Fruit fly (Drosophila melanogaster) whole organism, embryonic: ENCODE results near the gene Fer2LCH.
A peak's percentile ranks its signal among the peaks of the same experiment; 100 is the strongest.

ENCODE experiments used
- CG14014 ChIP-seq: fragments of 200-800 bp; sonication (Bioruptor generic); IDR thresholded peaks from 2 replicates; pipeline ENCODE4 v1.3.6; 2022; ENCODE audit warnings: missing biosample characterization, missing genetic modification characterization
- Hr39 ChIP-seq: fragments of >200 bp; optimal IDR thresholded peaks from 2 replicates; lab custom pipeline; 2017
- Mad ChIP-seq: fragments of 200-800 bp; sonication (Bioruptor generic); optimal IDR thresholded peaks from 2 replicates; lab custom pipeline; 2016; ENCODE audit warnings: missing biosample characterization, missing genetic modification characterization
- otp ChIP-seq: fragments of 200-800 bp; sonication (Bioruptor generic); IDR thresholded peaks from 3 replicates; pipeline ENCODE4, ENCODE4 v1.3.6; 2022; ENCODE audit warnings: missing biosample characterization, missing genetic modification characterization
- sna ChIP-seq: fragments of 200-800 bp; sonication (Bioruptor generic); IDR thresholded peaks from 2 replicates; pipeline ENCODE4 v1.3.6; 2022; ENCODE audit warnings: missing biosample characterization, missing genetic modification characterization; ENCODE audit not compliant: partially characterized antibody
- tx ChIP-seq: fragments of 200-800 bp; sonication (Bioruptor generic); optimal IDR thresholded peaks from 2 replicates; lab custom pipeline; 2016; ENCODE audit warnings: missing biosample characterization, missing genetic modification characterization

DNA sequence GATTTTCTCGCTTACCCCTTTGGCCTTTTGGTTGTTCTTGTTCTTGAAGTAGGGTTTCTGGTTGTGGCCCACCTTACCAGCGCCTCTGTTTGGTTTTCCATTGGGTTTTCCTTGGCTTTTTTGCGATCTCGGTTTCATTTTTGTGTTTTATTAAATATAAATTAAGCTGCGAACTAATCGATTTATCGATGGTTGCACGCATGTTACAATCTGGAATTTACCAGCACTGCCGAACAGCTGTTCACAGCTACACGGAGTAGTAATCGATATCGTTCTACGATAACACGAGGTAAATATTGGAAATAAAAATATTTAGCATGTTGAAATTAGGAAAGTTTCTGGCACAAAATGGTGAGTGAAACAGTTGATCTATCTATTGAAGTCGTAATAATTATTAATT, 36.1 kb downstream of the Fer2LCH start, which contains the start of the genes CG15535 and mRpS18C:
- TF ChIP-seq CG14014 (GFP tag; lab: Robert Waterston, UW) (no peak), Mad (GFP tag; lab: Kevin White, UChicago) (no peak), sna (GFP tag; lab: Robert Waterston, UW) (peak; percentile 86), otp (no peak), Hr39 (lab: Kevin White, UChicago) (no peak), tx (GFP tag; lab: Kevin White, UChicago) (no peak)
